Worm (Caenorhabditis elegans): ENCODE results near the gene sptf-2.

sptf-2 gene

DNA sequence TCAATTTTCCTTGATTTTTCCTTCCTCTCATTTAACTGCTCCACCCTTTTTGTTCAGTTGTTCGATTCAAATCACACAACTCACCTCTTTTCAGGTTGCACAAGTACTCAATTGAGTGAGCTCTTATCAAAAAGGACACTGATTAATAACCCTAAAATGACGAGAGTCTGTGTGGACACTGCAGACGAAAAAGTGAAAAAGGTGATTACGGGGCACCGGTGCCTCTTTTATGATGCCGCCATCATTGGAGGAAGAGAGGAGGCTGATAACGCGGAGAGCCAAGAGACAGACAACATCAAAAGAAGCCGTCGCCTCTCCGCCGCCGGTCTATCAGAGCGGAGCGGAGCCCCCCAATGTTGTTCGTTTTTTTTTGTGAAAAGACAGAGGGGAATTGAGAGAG, at the start of gene sptf-2:
Gene sptf-2, plus strand, starts transcription at position 297 of the 400 bp plus-strand sequence.
- TF ChIP-seq F13H6.1 (tag; optimal IDR thresholded peaks at IDR 0.05) (no peak), lim-6 (tag; optimal IDR thresholded peaks at IDR 0.05) (no peak), unc-55 (GFP tag; optimal IDR thresholded peaks at IDR 0.05) (no peak), elt-2 (tag; optimal IDR thresholded peaks at IDR 0.05) (peak; percentile 93), K02D7.2 (tag; optimal IDR thresholded peaks at IDR 0.05) (no peak)

ce11 chrII:8577509-8578099, 47.7 kb upstream of the sptf-2 start, which contains the start of gene F54C9.9:
Gene F54C9.9 (plus strand): TSS chrII:8578049.
- TF ChIP-seq ref-2 (tag; optimal IDR thresholded peaks at IDR 0.05) (no peak), ama-1 (optimal IDR thresholded peaks at IDR 0.05) (no peak), hlh-13 (GFP tag; optimal IDR thresholded peaks at IDR 0.05) (no peak), dve-1 (tag; optimal IDR thresholded peaks at IDR 0.05) (no peak), unc-86 (tag; optimal IDR thresholded peaks at IDR 0.05) (no peak), hlh-6 (tag; optimal IDR thresholded peaks at IDR 0.05) (no peak), ceh-30 (tag; optimal IDR thresholded peaks at IDR 0.05) (no peak), ceh-31 (tag; optimal IDR thresholded peaks at IDR 0.05) (no peak), tbx-2 (tag; optimal IDR thresholded peaks at IDR 0.05) (no peak), ceh-34 (tag; optimal IDR thresholded peaks at IDR 0.05) (no peak), odd-2 (tag; optimal IDR thresholded peaks at IDR 0.05) (no peak)

ce11 chrII:8581700-8582099, 43.6 kb upstream of the sptf-2 start, which contains the start of gene arl-1:
Gene arl-1 (plus strand): TSS chrII:8582000.
- no peak for TF ChIP-seq ets-4 (tag; optimal IDR thresholded peaks at IDR 0.05)
- no peak for TF ChIP-seq F13H6.1 (tag; optimal IDR thresholded peaks at IDR 0.05)
- no peak for TF ChIP-seq tbx-7 (tag; optimal IDR thresholded peaks at IDR 0.05)
- TF ChIP-seq unc-42 (tag; optimal IDR thresholded peaks at IDR 0.05) = no peak
- no peak for TF ChIP-seq K09A11.1 (tag; optimal IDR thresholded peaks at IDR 0.05; ENCODE audit: insufficient read depth)
- TF ChIP-seq elt-4 (tag; optimal IDR thresholded peaks at IDR 0.05) = no peak
- TF ChIP-seq nhr-11 (tag; optimal IDR thresholded peaks at IDR 0.05) = no peak
- no peak for TF ChIP-seq pqm-1 (tag; optimal IDR thresholded peaks at IDR 0.05)
- TF ChIP-seq npax-4 (tag; optimal IDR thresholded peaks at IDR 0.05) = no peak
- TF ChIP-seq rnt-1 (tag; optimal IDR thresholded peaks at IDR 0.05) = no peak
- TF ChIP-seq ceh-45 (GFP tag; IDR thresholded peaks at IDR 0.05) = no peak
- no peak for TF ChIP-seq ceh-2 (tag; optimal IDR thresholded peaks at IDR 0.05)
- no peak for TF ChIP-seq ceh-14 (tag; optimal IDR thresholded peaks at IDR 0.05)
- TF ChIP-seq unc-3 (GFP tag; conservative IDR thresholded peaks at IDR 0.05) = no peak
- TF ChIP-seq unc-3 (tag; optimal IDR thresholded peaks at IDR 0.05) = no peak

DNA sequence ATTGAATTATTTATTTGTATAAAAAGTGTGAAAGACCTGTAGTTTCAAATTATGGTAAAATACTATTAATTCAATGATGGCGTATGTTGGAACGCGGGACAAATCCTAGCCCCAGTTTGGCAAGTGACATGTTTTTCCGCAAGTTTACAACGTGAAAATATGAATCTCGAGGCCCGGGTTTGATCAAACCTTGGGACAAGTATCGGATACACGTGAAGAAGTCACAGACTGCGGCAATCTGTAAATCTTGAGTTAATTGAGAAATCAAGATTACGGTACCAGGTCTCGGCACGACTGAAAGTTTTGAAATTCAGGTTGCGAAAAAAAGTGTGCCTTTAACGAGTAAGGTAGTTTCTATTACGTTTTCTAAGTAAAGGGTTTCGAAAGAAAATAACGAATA, 42.2 kb upstream of the sptf-2 start:
- TF ChIP-seq nhr-11 (tag; optimal IDR thresholded peaks at IDR 0.05) = no peak
- TF ChIP-seq ref-2 (tag; optimal IDR thresholded peaks at IDR 0.05) = no peak
- TF ChIP-seq K02D7.2 (tag; optimal IDR thresholded peaks at IDR 0.05) = no peak
- TF ChIP-seq ama-1 (optimal IDR thresholded peaks at IDR 0.05) = peak; percentile 33
- no peak for TF ChIP-seq che-1 (tag; optimal IDR thresholded peaks at IDR 0.05)

ce11 chrII:8585036-8585627, 40.1 kb upstream of the sptf-2 start, which contains the start of gene F54C9.11:
Gene F54C9.11 (minus strand): TSS chrII:8585086.
- TF ChIP-seq unc-3 (GFP tag; conservative IDR thresholded peaks at IDR 0.05) (no peak), unc-3 (tag; optimal IDR thresholded peaks at IDR 0.05) (no peak), gmeb-2 (tag; optimal IDR thresholded peaks at IDR 0.05) (no peak), pqm-1 (tag; optimal IDR thresholded peaks at IDR 0.05) (no peak), pha-2 (tag; optimal IDR thresholded peaks at IDR 0.05) (no peak), lim-6 (tag; optimal IDR thresholded peaks at IDR 0.05) (no peak), C38D4.7 (GFP tag; optimal IDR thresholded peaks at IDR 0.05) (no peak), fax-1 (tag; optimal IDR thresholded peaks at IDR 0.05) (no peak), syd-9 (tag; optimal IDR thresholded peaks at IDR 0.05) (no peak), nhr-232 (tag; optimal IDR thresholded peaks at IDR 0.05) (no peak), K09A11.1 (tag; optimal IDR thresholded peaks at IDR 0.05; ENCODE audit: insufficient read depth) (no peak)
